Fruit fly (Drosophila melanogaster): ENCODE data around the gene Fer2LCH.

The Fer2LCH gene

dm6 chr3R:30354729-30355128 lies 32.9 kb upstream of the Fer2LCH start (continued):
- TF ChIP-seq Gug (GFP tag; IDR thresholded peaks at IDR 0.05) (no peak), vri (GFP tag; optimal IDR thresholded peaks at IDR 0.05) (no peak), Hr38 (GFP tag; optimal IDR thresholded peaks at IDR 0.05) (no peak), CG10631 (GFP tag; optimal IDR thresholded peaks at IDR 0.05) (peak; percentile 40), Eip78C (GFP tag) (peak; percentile 66), lz (GFP tag; optimal IDR thresholded peaks at IDR 0.05) (no peak), Smox (GFP tag; optimal IDR thresholded peaks at IDR 0.05) (no peak), CG8632 (GFP tag; optimal IDR thresholded peaks at IDR 0.05) (no peak), pdm3 (GFP tag; optimal IDR thresholded peaks at IDR 0.05) (peak; percentile 24), cyc (GFP tag; optimal IDR thresholded peaks at IDR 0.05) (no peak), eg (GFP tag; IDR thresholded peaks at IDR 0.05) (no peak), svp (GFP tag) (no peak), Eip75B (GFP tag; optimal IDR thresholded peaks at IDR 0.05) (peak; percentile 45), CG7368 (GFP tag; optimal IDR thresholded peaks at IDR 0.05) (peak; percentile 13), CG6808 (GFP tag; optimal IDR thresholded peaks at IDR 0.05) (no peak)

dm6 chr3R:30357062-30357461 lies 30.5 kb upstream of the Fer2LCH start:
- TF ChIP-seq topi (GFP tag; optimal IDR thresholded peaks at IDR 0.05) (no peak), CG6163 (GFP tag; IDR thresholded peaks at IDR 0.05) (peak; percentile 58; the same call in 1 of the 3 replicates), Ets21C (GFP tag; optimal IDR thresholded peaks at IDR 0.05) (no peak), CG31627 (GFP tag; optimal IDR thresholded peaks at IDR 0.05) (no peak), Ets96B (tag; optimal IDR thresholded peaks at IDR 0.05) (peak; percentile 23), spab (GFP tag; optimal IDR thresholded peaks at IDR 0.05) (peak; percentile 57), dsx (GFP tag; optimal IDR thresholded peaks at IDR 0.05; ENCODE audit: poor library complexity, severe bottlenecking) (peak; percentile 70), CG1621 (tag; optimal IDR thresholded peaks at IDR 0.05) (peak; percentile 31), Sox14 (GFP tag; optimal IDR thresholded peaks at IDR 0.05) (no peak), OdsH (GFP tag; optimal IDR thresholded peaks at IDR 0.05) (peak; percentile 8), cyc (GFP tag; optimal IDR thresholded peaks at IDR 0.05) (no peak), CG8119 (GFP tag; IDR thresholded peaks at IDR 0.05) (0 out of 3 replicates have a peak, but pooled peaks have one; percentile 15), Smox (GFP tag; optimal IDR thresholded peaks at IDR 0.05) (no peak), dac (GFP tag; optimal IDR thresholded peaks at IDR 0.05) (no peak), svp (GFP tag) (peak; percentile 44), Lpt (GFP tag; optimal IDR thresholded peaks at IDR 0.05) (no peak), CG6854 (GFP tag; optimal IDR thresholded peaks at IDR 0.05) (no peak), CG6276 (GFP tag; optimal IDR thresholded peaks at IDR 0.05) (no peak), pdm3 (GFP tag; optimal IDR thresholded peaks at IDR 0.05) (peak; percentile 40), Hr38 (GFP tag; optimal IDR thresholded peaks at IDR 0.05) (no peak), ss (GFP tag; optimal IDR thresholded peaks at IDR 0.05) (peak; percentile 48 to 50), CG6808 (GFP tag; optimal IDR thresholded peaks at IDR 0.05) (peak; percentile 69), CG6792 (GFP tag; optimal IDR thresholded peaks at IDR 0.05) (peak; percentile 5), Eip75B (GFP tag; optimal IDR thresholded peaks at IDR 0.05) (peak; percentile 1), Eip93F (GFP tag; optimal IDR thresholded peaks at IDR 0.05) (no peak), Blimp-1 (GFP tag; optimal IDR thresholded peaks at IDR 0.05) (peak; percentile 15), Gug (GFP tag; IDR thresholded peaks at IDR 0.05) (no peak), fd59A (GFP tag; optimal IDR thresholded peaks at IDR 0.05) (peak; percentile 18), Sox102F (GFP tag; optimal IDR thresholded peaks at IDR 0.05) (no peak), CG32006 (GFP tag; optimal IDR thresholded peaks at IDR 0.05) (no peak), Eip78C (GFP tag) (peak; percentile 92), CG9139 (GFP tag; optimal IDR thresholded peaks at IDR 0.05) (peak; percentile 48), CG34406 (GFP tag; optimal IDR thresholded peaks at IDR 0.05) (peak; percentile 49), acj6 (GFP tag; optimal IDR thresholded peaks at IDR 0.05) (no peak), CG7368 (GFP tag; optimal IDR thresholded peaks at IDR 0.05) (peak; percentile 40), salr (GFP tag; optimal IDR thresholded peaks at IDR 0.05) (peak in 1 of 2 experiments; percentile 26), fd85E (GFP tag; optimal IDR thresholded peaks at IDR 0.05) (no peak), CG15336 (GFP tag; IDR thresholded peaks at IDR 0.05) (no peak), CG8319 (GFP tag; optimal IDR thresholded peaks at IDR 0.05) (peak; percentile 11), esn (GFP tag; optimal IDR thresholded peaks at IDR 0.05) (peak; percentile 20), CG11762 (GFP tag; optimal IDR thresholded peaks at IDR 0.05; ENCODE audit: insufficient read depth) (peak; percentile 30), achi (GFP tag; optimal IDR thresholded peaks at IDR 0.05) (peak; percentile 40), CG4318 (GFP tag; optimal IDR thresholded peaks at IDR 0.05) (no peak), CG11902 (GFP tag; optimal IDR thresholded peaks at IDR 0.05) (no peak)

Data from whole organism, prepupa.